Fruit fly (Drosophila melanogaster): Measurements from ENCODE around the gene CG11694.

CG11694 gene

dm6 chr3R:8354458-8354857 is 42.5 kb upstream of the CG11694 start (continued):
- no peak for TF ChIP-seq tna (GFP tag; IDR thresholded peaks at IDR 0.05; ENCODE audit: partially characterized antibody)
- peak; percentile 73; the same call in 2 of the 3 replicates for TF ChIP-seq tgo (GFP tag; IDR thresholded peaks at IDR 0.05)
- no peak for TF ChIP-seq Deaf1 (tag; optimal IDR thresholded peaks at IDR 0.05)
- TF ChIP-seq lola (GFP tag; optimal IDR thresholded peaks at IDR 0.05): no peak
- TF ChIP-seq CG10654 (GFP tag; optimal IDR thresholded peaks at IDR 0.05): peak; percentile 34
- TF ChIP-seq CG31224 (GFP tag; IDR thresholded peaks at IDR 0.05): peak; percentile 40; the same call in 1 of the 2 replicates
- TF ChIP-seq Lim3 (GFP tag; IDR thresholded peaks at IDR 0.05): no peak
- peak; percentile 21 for TF ChIP-seq CG4424 (GFP tag; optimal IDR thresholded peaks at IDR 0.05)
- TF ChIP-seq dysf (GFP tag; IDR thresholded peaks at IDR 0.05): peak; percentile 76
- no peak for TF ChIP-seq sima (GFP tag; optimal IDR thresholded peaks at IDR 0.05)
- peak; percentile 35 for TF ChIP-seq CG4820 (GFP tag; optimal IDR thresholded peaks at IDR 0.05)
- TF ChIP-seq kay (GFP tag; optimal IDR thresholded peaks at IDR 0.05): no peak
- no peak for TF ChIP-seq tio (GFP tag; optimal IDR thresholded peaks at IDR 0.05)
- no peak for TF ChIP-seq CG10431 (GFP tag; optimal IDR thresholded peaks at IDR 0.05)
- no peak for TF ChIP-seq slou (GFP tag; optimal IDR thresholded peaks at IDR 0.05)
- peak; percentile 27 for TF ChIP-seq CG9727 (GFP tag; optimal IDR thresholded peaks at IDR 0.05)
- no peak for TF ChIP-seq CG4707 (GFP tag; optimal IDR thresholded peaks at IDR 0.05)
- peak; percentile 66 for TF ChIP-seq Fer3 (tag; optimal IDR thresholded peaks at IDR 0.05)
- peak; percentile 61 for TF ChIP-seq Rx (GFP tag; IDR thresholded peaks at IDR 0.05)
- no peak for TF ChIP-seq CG16863 (GFP tag; optimal IDR thresholded peaks at IDR 0.05)
- no peak for TF ChIP-seq jing (GFP tag; optimal IDR thresholded peaks at IDR 0.05)
- no peak for TF ChIP-seq schlank (tag; optimal IDR thresholded peaks at IDR 0.05)
- no peak for TF ChIP-seq tll (GFP tag; optimal IDR thresholded peaks at IDR 0.05)
- TF ChIP-seq zfh1 (GFP tag; IDR thresholded peaks at IDR 0.05): no peak; the same call in 2 of the 3 replicates
- peak; percentile 54; the same call in 1 of the 2 replicates for TF ChIP-seq CG17328 (GFP tag; IDR thresholded peaks at IDR 0.05)
- no peak for TF ChIP-seq CG11560 (tag; IDR thresholded peaks at IDR 0.05)
- peak; percentile 48 for TF ChIP-seq CG17568 (GFP tag; optimal IDR thresholded peaks at IDR 0.05)
- TF ChIP-seq Ssrp (tag; optimal IDR thresholded peaks at IDR 0.05): peak; percentile 34
- TF ChIP-seq dan (GFP tag; IDR thresholded peaks at IDR 0.05): no peak
- no peak for TF ChIP-seq HmgD (GFP tag; optimal IDR thresholded peaks at IDR 0.05)
- no peak for TF ChIP-seq tup (GFP tag; optimal IDR thresholded peaks at IDR 0.05)
- TF ChIP-seq CG13775 (GFP tag; optimal IDR thresholded peaks at IDR 0.05): no peak
- peak; percentile 64; the same call in 1 of the 2 replicates for TF ChIP-seq gsb (GFP tag; IDR thresholded peaks at IDR 0.05)
- peak; percentile 66 for TF ChIP-seq CG9817 (tag; optimal IDR thresholded peaks at IDR 0.05)
- TF ChIP-seq CG10209 (GFP tag; optimal IDR thresholded peaks at IDR 0.05): peak; percentile 32
- no peak; the same call in 1 of the 2 replicates for TF ChIP-seq MBD-R2 (GFP tag; IDR thresholded peaks at IDR 0.05)
- no peak for TF ChIP-seq Hmx (GFP tag; optimal IDR thresholded peaks at IDR 0.05)
- no peak for TF ChIP-seq CG13123 (GFP tag; optimal IDR thresholded peaks at IDR 0.05)
- no peak for TF ChIP-seq onecut (GFP tag; IDR thresholded peaks at IDR 0.05)
- TF ChIP-seq CG6813 (GFP tag; optimal IDR thresholded peaks at IDR 0.05): no peak
- no peak for TF ChIP-seq Camta (GFP tag; optimal IDR thresholded peaks at IDR 0.05)
- TF ChIP-seq vfl (GFP tag; optimal IDR thresholded peaks at IDR 0.05): peak; percentile 10
- TF ChIP-seq dati (GFP tag; IDR thresholded peaks at IDR 0.05): no peak
- no peak for TF ChIP-seq fru (optimal IDR thresholded peaks at IDR 0.05)
- TF ChIP-seq ap (GFP tag; IDR thresholded peaks at IDR 0.05): peak; percentile 40; the same call in 1 of the 2 replicates
- TF ChIP-seq CG34376 (GFP tag; optimal IDR thresholded peaks at IDR 0.05): no peak
- no peak for TF ChIP-seq gfzf (GFP tag; optimal IDR thresholded peaks at IDR 0.05)
- no peak for TF ChIP-seq hbn (GFP tag; IDR thresholded peaks at IDR 0.05; ENCODE audit: partially characterized antibody)
- peak; percentile 63 for TF ChIP-seq Nf-YA (GFP tag; IDR thresholded peaks at IDR 0.05)
- no peak for TF ChIP-seq CG34224 (GFP tag; IDR thresholded peaks at IDR 0.05; ENCODE audit: partially characterized antibody)
- TF ChIP-seq CG31365 (tag; optimal IDR thresholded peaks at IDR 0.05): no peak

All from whole organism, embryonic.